Worm (Caenorhabditis elegans) whole organism, L1 larva: ENCODE results near the gene Y32B12A.5.
A peak's percentile ranks its signal among the peaks of the same experiment; 100 is the strongest.

Experiments used
- ama-1 ChIP-seq: fragments of 150-350 bp; optimal IDR thresholded peaks from 2 replicates; lab custom pipeline; 2014
- ceh-90 ChIP-seq: sonication (generic microtip); optimal IDR thresholded peaks from 2 replicates; lab custom pipeline; 2016; ENCODE audit warnings: missing genetic modification characterization, missing compliant biosample characterization
- efl-1 ChIP-seq, 4 experiments: fragments of 150-350 bp; optimal IDR thresholded peaks in 3 of 4; peaks in 1 of 4; 1 replicate in 1 of 4; 2 replicates in 3 of 4; lab custom pipeline; 2014; ENCODE audit warnings: missing biosample characterization in 2 of 4, missing genetic modification characterization in 2 of 4, missing genetic modification reagents in 2 of 4
- lin-13 ChIP-seq: fragments of 150-350 bp; optimal IDR thresholded peaks from 2 replicates; lab custom pipeline; 2014; ENCODE audit warnings: missing biosample characterization, missing genetic modification reagents, missing genetic modification characterization
- lin-14 ChIP-seq: fragments of 200-800 bp; sonication (Bioruptor generic); optimal IDR thresholded peaks from 2 replicates; lab custom pipeline; 2018; ENCODE audit warnings: mild to moderate bottlenecking, missing genetic modification characterization, moderate library complexity, missing compliant biosample characterization
- nhr-11 ChIP-seq: fragments of 150-350 bp; optimal IDR thresholded peaks from 2 replicates; lab custom pipeline; 2014; ENCODE audit warnings: missing biosample characterization, missing genetic modification characterization
- nhr-76 ChIP-seq: sonication (generic microtip); optimal IDR thresholded peaks from 2 replicates; lab custom pipeline; 2017; ENCODE audit warnings: missing biosample characterization, missing genetic modification characterization
- nhr-84 ChIP-seq: sonication (generic microtip); optimal IDR thresholded peaks from 2 replicates; lab custom pipeline; 2017; ENCODE audit warnings: missing biosample characterization, missing genetic modification characterization
- snpc-4 ChIP-seq: fragments of 150-350 bp; optimal IDR thresholded peaks from 2 replicates; lab custom pipeline; 2014; ENCODE audit warnings: missing biosample characterization, missing genetic modification characterization

ce11 chrV:16479275-16479674 lies 8.1 kb downstream of the Y32B12A.5 start, which contains the start of gene T08G3.11:
- no peak for TF ChIP-seq efl-1 (optimal IDR thresholded peaks at IDR 0.05; lab: Kevin White, UChicago)
- peak in 1 of 2 experiments; percentile 16 for TF ChIP-seq efl-1 (GFP tag; optimal IDR thresholded peaks at IDR 0.05 in 1 of 2; lab: Kevin White, UChicago)
- no peak for TF ChIP-seq nhr-84 (tag; lab: Kevin White, UChicago)
- TF ChIP-seq lin-13: no peak
- no peak for TF ChIP-seq ceh-90 (tag; lab: Kevin White, UChicago)
- no peak for TF ChIP-seq ama-1 (lab: Kevin White, UChicago)
- no peak for TF ChIP-seq nhr-11 (tag; lab: Kevin White, UChicago)
- no peak for TF ChIP-seq snpc-4 (tag; lab: Kevin White, UChicago)
- TF ChIP-seq nhr-76: no peak
- no peak for TF ChIP-seq lin-14 (GFP tag; lab: Kevin White, UChicago)
